Fruit fly (Drosophila melanogaster): ENCODE results near the gene CG44476.

The CG44476 gene

DNA sequence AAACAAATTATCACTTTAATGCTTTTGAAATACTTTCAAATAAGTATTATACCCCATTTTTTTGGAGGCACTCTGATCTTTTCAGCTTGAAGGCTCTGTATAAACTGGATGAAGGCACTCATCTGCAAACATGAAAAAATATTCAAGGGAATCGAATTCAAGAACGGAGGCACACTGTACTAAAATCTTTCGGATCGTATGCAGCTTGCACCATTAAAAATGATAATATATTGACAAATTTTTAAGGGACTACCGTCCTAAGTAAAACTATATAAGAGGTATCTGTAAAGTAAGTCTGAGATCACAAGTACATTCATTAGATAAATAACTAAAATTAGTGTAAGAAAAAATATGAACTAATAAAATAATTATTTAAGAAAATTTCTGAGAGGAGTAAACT, at the start of gene CG44476:
CG44476 (minus strand) TSS at position 101 of the 400 bp plus-strand sequence.
- no peak for TF ChIP-seq CTCF (optimal IDR thresholded peaks at IDR 0.05)
- TF ChIP-seq CG8478 (optimal IDR thresholded peaks at IDR 0.05): no peak

DNA sequence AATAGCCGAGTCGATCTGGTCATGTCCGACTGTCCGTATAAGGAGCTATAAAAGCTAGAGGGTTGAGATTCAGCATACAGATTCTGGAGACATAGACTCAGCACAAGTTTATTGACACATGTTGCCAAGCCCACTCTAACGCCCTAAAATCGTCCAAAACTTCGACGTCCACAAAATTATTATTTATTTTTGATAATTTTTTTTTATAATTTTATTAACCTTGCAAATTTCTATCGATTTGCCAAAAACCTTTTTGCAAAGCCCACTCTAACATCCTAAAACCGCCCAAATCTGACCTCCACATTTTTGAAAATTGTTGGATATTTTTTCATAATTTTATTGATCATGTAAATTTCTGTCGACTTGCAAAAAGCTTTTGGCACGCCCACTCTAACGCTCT, 46.2 kb upstream of the CG44476 start, which contains the start of gene JMJD4:
JMJD4 (minus strand) TSS at position 101 of the 400 bp plus-strand sequence.
- TF ChIP-seq CG8478 (optimal IDR thresholded peaks at IDR 0.05) (no peak), CTCF (optimal IDR thresholded peaks at IDR 0.05) (no peak)

DNA sequence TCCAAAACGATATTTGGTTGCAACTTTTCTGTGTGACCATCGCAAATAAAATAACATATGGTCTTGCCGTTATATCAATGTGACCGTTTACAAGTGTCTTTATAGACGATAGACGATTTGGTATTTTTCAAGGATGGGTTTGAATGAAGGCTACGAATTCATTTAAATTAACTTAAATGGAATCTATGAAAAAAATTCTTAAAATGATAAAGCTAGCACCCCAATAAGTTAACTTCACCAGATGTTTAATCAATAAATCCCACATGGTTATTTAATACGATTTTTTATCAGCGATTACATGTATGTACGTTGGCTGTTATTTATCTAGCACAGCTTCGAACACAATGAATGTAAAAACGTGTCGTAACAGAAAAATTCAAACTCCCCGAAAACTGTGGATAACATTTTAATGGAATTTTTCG, 45.7 kb upstream of the CG44476 start:
- no peak for TF ChIP-seq CG8478 (optimal IDR thresholded peaks at IDR 0.05)
- peak in 1 of 2 experiments; percentile 10 for TF ChIP-seq CTCF (optimal IDR thresholded peaks at IDR 0.05)

DNA sequence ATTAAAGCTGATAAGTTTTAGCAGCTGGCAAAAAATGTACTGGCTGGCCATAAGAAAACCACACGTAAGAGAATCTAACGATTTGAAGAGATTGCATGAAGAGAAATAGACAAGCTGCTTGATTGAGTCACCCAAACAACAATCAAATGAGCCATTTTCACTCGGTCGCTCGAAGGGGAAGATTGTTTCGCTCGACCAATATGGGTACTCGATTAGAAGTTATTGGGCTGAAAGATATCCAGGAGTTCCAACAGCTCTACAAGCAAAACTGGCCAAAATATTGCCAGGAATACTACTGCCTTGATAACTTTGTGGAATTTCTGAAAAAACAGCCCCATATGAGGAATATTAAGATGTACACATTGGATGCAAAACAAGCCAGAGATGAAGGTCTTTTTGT, 42.9 kb upstream of the CG44476 start, which contains the start of gene CG5783:
CG5783 (plus strand) TSS at position 167 of the 400 bp plus-strand sequence.
- TF ChIP-seq CTCF (optimal IDR thresholded peaks at IDR 0.05): no peak
- TF ChIP-seq CG8478 (optimal IDR thresholded peaks at IDR 0.05): no peak

DNA sequence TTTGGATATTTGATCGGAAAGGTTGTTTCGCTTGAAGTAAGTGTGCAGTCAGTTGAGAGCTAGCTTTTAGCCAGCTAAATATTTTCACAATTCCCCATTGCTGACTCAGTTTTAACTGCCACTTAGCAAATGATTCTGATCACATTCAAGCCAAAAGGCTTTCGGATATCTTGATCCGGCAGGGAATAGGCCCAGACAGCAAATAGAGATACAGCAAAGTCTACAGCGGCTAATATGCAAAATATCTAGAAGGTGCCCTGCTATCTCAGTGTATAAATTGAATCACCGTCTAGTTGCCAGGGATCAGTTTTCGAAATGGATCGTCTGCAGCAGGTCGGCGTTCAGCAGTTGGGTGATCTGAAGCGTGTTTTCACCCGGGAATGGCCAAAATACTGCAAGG, 41.6 kb upstream of the CG44476 start, which contains the start of gene CG15155:
CG15155 (plus strand) TSS at position 301 of the 400 bp plus-strand sequence.
- TF ChIP-seq CG8478 (optimal IDR thresholded peaks at IDR 0.05) (no peak), CTCF (optimal IDR thresholded peaks at IDR 0.05) (no peak)

DNA sequence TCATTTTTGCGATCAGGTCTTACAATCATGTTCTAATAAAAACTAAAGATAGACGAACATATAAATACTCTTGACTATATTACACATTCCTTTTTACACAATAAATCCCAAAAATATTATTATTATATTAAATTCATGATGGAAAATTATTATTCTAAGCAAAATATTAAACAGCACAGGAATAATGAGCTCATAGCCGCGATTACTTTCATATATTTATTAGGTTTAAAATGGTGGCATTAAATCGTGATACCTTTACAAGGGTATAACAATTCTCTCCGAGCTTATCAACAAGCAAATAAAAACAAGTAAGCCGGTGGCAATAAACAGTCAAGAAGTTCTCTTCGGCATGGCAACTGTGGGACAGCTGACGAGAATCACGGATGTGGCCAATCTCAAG, 40.1 kb upstream of the CG44476 start, which contains the start of gene CG17681:
CG17681 (plus strand) TSS at position 56 of the 400 bp plus-strand sequence.
- TF ChIP-seq CTCF (optimal IDR thresholded peaks at IDR 0.05): no peak
- TF ChIP-seq CG8478 (optimal IDR thresholded peaks at IDR 0.05): no peak

DNA sequence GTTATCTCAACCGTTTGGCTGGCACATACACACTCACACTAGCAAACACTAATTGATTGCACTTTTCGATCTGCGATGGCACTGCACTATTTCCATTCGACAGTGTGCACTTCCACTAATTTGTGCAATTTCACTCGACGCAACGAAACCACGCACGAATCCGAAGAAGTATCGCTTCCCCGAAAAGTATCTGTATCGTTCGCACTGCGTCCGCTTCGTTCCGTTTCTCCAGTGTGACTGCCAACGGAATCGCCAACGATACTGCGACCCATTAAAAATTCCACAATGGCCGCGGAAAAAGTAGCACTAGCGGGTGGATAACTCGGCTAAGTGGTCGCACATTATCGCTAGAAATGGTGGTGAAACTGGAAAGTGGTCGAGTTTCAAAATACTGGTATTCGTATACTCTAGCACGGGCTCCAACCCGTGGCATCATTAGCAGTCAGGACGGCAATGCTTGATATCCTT, 39.2 kb upstream of the CG44476 start, which contains the start of gene Socs36E:
Socs36E (minus strand) TSS at position 246 of the 468 bp plus-strand sequence.
- peak; percentile 82 to 89 for TF ChIP-seq CTCF (optimal IDR thresholded peaks at IDR 0.05)
- TF ChIP-seq CG8478 (optimal IDR thresholded peaks at IDR 0.05): no peak

DNA sequence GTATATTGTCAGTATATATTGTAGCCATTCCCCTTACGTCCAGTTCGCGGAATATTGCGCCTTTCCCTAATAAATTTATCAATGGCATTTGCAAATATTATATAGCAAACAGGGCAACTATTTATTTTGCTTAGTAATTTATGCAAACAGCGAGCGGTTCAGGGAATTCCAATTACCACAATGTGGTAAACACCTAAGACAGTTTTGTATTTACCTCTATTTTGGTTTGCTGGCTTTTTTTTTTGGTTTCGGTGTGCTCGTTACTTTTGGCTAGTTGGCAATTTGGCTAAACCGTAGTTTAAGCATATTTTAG, 38.8 kb upstream of the CG44476 start:
- TF ChIP-seq CG8478 (optimal IDR thresholded peaks at IDR 0.05): no peak
- no peak for TF ChIP-seq CTCF (optimal IDR thresholded peaks at IDR 0.05)

DNA sequence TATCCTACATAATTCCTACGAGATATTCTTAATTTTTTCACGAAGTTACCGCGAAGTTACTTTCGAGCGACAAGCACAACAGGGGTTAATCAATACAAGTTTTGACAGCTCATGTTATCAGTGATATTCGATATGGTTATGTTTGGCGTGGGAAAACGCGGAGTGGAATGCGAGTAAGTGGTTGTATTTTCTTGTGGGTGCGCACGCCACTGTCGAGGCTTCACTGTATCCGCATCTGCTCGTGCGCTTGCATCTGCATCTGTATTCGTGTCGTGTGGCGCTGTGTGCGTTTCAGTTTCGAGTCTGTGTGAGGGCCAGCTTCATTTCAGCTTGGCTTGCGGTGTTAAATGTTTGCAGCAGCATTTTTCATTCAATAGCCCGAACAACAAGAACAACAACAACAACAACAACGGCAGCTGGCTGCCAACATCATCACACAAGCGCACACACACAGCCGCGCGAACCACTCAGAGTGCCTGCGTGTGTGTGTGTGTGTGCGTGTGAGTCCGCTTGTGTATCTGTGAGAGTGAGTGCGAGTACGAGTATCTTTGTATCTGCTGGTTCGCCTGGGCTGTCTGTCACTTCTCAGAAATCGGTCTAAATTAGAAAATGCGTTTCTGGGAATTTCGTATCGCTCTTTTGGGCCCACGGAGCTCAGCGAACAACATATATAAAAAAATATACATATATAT, 38.3 kb upstream of the CG44476 start:
- TF ChIP-seq CTCF (optimal IDR thresholded peaks at IDR 0.05): no peak

DNA sequence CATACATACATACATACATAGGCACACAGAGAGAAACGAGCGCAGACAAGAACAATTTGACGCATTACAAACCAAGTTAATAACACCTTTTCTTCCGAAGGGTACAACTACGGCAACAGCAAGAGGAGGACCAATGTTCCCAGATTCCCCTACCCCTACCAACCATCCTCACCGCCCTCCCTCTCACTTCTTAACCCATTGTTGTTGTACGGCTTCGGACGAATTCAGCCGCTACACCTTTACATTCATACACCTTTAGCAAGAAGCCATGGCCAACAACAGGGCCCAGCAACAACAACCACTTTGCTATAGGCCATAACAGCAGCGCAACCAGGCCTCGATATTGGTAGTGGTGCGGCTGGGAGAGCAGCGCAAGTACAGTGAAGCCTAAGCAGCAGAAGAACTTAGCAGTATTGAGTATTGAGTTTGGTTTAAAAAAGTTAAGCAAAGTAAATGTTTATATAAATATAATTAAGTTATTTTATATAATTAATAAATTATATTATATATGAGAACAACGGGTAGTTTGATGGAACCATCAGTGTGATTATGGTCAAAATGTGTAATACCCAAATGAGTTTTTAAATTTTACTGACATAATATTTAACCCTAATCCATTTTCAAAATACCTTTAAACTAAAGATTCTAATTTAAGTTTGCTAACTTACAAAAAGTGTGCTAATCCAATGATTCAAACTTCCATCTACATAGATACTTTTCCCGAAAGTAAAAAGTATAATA, 37.6 kb upstream of the CG44476 start:
- TF ChIP-seq CTCF (optimal IDR thresholded peaks at IDR 0.05) (no peak), CG8478 (optimal IDR thresholded peaks at IDR 0.05) (no peak)

DNA sequence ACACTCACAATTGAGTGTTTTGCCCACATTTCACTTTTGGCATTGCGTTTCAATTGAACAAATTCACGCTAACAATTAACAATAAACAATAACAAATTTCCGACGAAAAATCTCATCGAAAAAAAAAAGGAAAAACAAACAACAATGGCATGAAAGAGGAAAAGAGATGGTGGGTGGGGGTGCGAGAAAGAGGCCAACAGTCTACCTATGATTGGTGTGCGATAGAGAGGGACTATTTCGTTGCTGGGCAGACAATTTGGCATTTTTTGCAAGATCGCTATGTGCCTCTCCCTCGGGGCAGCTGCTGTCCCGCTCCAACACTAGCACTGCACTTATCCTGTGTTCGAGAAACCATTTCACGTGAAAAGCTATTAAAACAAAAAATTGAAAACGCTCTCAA, 36.9 kb upstream of the CG44476 start:
- TF ChIP-seq CTCF (optimal IDR thresholded peaks at IDR 0.05) (no peak), CG8478 (optimal IDR thresholded peaks at IDR 0.05) (no peak)

DNA sequence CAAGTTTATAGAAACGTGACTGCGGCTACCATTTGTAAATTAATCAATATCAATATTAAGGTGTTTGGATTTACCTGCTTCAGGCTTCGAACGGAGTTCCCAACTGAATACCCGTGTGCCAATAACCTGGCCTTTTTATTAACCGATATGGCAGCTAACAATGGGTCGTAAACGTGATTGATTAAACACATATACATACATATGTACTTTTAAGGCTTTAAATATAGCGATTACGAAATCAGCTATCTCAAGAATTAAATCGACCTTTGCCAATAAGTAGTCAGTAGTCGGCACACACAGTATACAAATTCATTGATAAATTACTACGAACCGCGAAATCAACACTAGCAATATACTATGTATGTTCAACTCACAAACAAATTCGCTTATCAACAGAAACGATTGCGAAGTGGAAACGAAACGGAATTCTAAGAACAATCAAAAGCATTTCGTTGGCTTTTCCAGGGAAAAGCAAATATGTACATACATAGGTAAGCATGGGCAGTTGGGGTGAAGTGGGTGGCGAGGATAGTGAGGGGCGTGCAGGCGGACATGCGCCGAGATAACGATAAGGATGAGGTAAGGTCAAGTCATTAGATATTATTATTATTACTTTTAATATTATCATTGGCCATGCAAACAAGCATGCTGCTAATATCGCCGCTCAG, 35.7 kb upstream of the CG44476 start:
- TF ChIP-seq CG8478 (optimal IDR thresholded peaks at IDR 0.05) (no peak), CTCF (optimal IDR thresholded peaks at IDR 0.05) (no peak)

DNA sequence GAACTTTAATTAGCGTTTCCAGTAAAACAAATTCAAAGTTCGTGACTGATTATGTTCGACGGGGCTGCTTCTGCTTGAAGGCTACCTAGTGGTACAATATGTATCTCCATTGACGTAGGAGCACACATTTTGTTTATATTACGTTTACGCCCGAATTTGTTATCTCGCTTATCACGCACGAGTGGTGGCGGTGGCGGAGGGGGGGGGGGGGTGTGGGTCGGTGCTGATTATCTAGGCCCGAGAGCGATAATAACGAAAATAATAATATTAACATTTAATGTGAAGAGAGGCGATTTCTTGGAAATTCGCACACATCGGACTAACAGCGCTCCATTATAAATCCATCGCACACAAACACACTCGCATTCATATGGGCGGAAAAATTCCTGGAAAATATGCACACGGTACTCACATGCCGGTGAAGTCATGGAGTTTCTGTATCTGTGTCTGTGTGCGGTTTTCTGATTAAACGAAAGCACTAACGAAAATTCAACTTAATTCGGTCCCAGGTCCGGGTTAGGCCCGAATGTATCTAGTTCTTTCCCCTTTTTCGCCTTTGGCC, 34.6 kb upstream of the CG44476 start:
- no peak for TF ChIP-seq CG8478 (optimal IDR thresholded peaks at IDR 0.05)

DNA sequence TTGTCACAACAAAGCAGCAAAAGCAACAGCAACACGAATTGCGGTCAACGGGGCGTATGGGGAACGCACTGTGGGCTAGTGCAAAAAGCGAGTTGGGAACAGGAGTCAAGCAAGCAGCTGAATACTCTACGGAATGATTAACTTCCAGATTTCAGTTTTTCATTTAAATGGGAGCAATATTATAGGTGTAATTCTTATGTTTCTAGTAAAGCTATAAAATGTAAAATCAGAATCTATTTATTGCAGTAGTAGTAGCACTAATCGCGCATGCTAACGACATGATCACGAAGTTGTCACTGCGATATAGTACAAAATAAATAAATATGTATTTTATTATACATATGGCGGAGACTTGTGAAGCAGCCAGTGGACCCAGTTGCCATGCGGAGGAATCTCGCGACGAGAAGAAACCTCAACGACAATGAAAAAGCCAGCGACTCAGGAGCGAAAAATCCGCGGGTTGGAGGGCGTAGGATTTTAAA, 33.7 kb upstream of the CG44476 start:
- TF ChIP-seq CTCF (optimal IDR thresholded peaks at IDR 0.05) (no peak), CG8478 (optimal IDR thresholded peaks at IDR 0.05) (no peak)

DNA sequence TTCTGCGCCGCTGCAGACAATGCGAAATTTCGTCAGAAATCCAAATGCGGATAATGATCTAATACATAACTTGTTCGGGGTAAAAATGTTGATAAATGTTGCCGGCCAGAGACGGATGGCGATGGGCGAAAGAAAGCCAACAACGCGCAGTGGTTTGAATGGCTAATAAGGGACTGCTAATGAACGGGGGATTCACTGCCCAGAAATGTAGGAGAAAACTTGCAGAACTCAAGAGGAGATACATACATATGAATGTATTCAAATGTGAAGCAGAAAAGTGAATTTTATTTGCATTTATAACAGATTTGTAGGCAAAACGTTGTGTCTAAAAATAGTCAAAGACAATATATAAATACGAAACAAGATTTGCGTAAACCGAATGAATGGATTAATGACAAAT, 32.8 kb upstream of the CG44476 start:
- no peak for TF ChIP-seq CTCF (optimal IDR thresholded peaks at IDR 0.05)
- TF ChIP-seq CG8478 (optimal IDR thresholded peaks at IDR 0.05): no peak
